Worm (Caenorhabditis elegans) whole organism, late embryonic: ENCODE results near the gene ssna-1.

Source experiments
- F13H6.1 ChIP-seq: sonication (generic microtip); optimal IDR thresholded peaks from 2 replicates; lab custom pipeline; 2016; ENCODE audit warnings: missing genetic modification characterization, missing compliant biosample characterization
- T23F11.4 ChIP-seq: fragments of 200-800 bp; sonication (Bioruptor generic); optimal IDR thresholded peaks from 2 replicates; lab custom pipeline; 2018; ENCODE audit warnings: mild to moderate bottlenecking, missing genetic modification characterization, missing compliant biosample characterization
- Y22D7AL.16 ChIP-seq: sonication (generic microtip); optimal IDR thresholded peaks from 2 replicates; lab custom pipeline; 2016; ENCODE audit warnings: missing genetic modification characterization, missing compliant biosample characterization
- ama-1 ChIP-seq: fragments of 150-350 bp; optimal IDR thresholded peaks from 2 replicates; lab custom pipeline; 2014
- ceh-19 ChIP-seq: fragments of 200-800 bp; sonication (Bioruptor generic); optimal IDR thresholded peaks from 2 replicates; lab custom pipeline; 2018; ENCODE audit warnings: mild to moderate bottlenecking, missing genetic modification characterization, missing compliant biosample characterization
- ceh-2 ChIP-seq: sonication (generic microtip); optimal IDR thresholded peaks from 2 replicates; lab custom pipeline; 2016; ENCODE audit warnings: missing genotype, missing genetic modification characterization, missing compliant biosample characterization
- ceh-30 ChIP-seq: fragments of 150-350 bp; optimal IDR thresholded peaks from 2 replicates; lab custom pipeline; 2014; ENCODE audit warnings: missing biosample characterization, missing genetic modification characterization
- ceh-45 ChIP-seq: fragments of 200-800 bp; sonication (Bioruptor generic); IDR thresholded peaks from 2 replicates; pipeline ENCODE4 v1.3.6; 2022; ENCODE audit warnings: missing genetic modification reagents, missing genetic modification characterization, missing compliant biosample characterization
- ceh-48 ChIP-seq: sonication (generic microtip); optimal IDR thresholded peaks from 2 replicates; lab custom pipeline; 2016; ENCODE audit warnings: missing genetic modification characterization, inconsistent platforms, missing compliant biosample characterization
- che-1 ChIP-seq: sonication (generic microtip); optimal IDR thresholded peaks from 2 replicates; lab custom pipeline; 2016; ENCODE audit warnings: mild to moderate bottlenecking, missing genetic modification characterization, missing compliant biosample characterization
- dve-1 ChIP-seq: sonication (generic microtip); optimal IDR thresholded peaks from 2 replicates; lab custom pipeline; 2017; ENCODE audit warnings: antibody characterized with exemption, mild to moderate bottlenecking, missing genetic modification characterization, missing compliant biosample characterization
- elt-4 ChIP-seq: sonication (generic microtip); optimal IDR thresholded peaks from 2 replicates; lab custom pipeline; 2016; ENCODE audit warnings: missing genetic modification characterization, missing compliant biosample characterization
- gmeb-2 ChIP-seq: sonication (generic microtip); optimal IDR thresholded peaks from 2 replicates; lab custom pipeline; 2016; ENCODE audit warnings: missing genetic modification characterization, inconsistent platforms, missing compliant biosample characterization
- hlh-13 ChIP-seq: fragments of 200-800 bp; sonication (Bioruptor generic); optimal IDR thresholded peaks from 2 replicates; lab custom pipeline; 2018; ENCODE audit warnings: mild to moderate bottlenecking, missing genetic modification characterization, missing compliant biosample characterization
- hlh-15 ChIP-seq: sonication (generic microtip); optimal IDR thresholded peaks from 2 replicates; lab custom pipeline; 2016; ENCODE audit warnings: missing genetic modification characterization, missing compliant biosample characterization
- hlh-30 ChIP-seq: sonication (generic microtip); optimal IDR thresholded peaks from 2 replicates; lab custom pipeline; 2017; ENCODE audit warnings: antibody characterized with exemption, missing genetic modification characterization, missing compliant biosample characterization; ENCODE audit not compliant: insufficient read depth
- hlh-8 ChIP-seq: sonication (generic microtip); optimal IDR thresholded peaks from 2 replicates; lab custom pipeline; 2016; ENCODE audit warnings: missing genotype, missing genetic modification characterization, missing compliant biosample characterization
- lim-6 ChIP-seq: sonication (generic microtip); optimal IDR thresholded peaks from 2 replicates; lab custom pipeline; 2016; ENCODE audit warnings: missing genetic modification characterization, missing compliant biosample characterization
- mec-3 ChIP-seq: sonication (generic microtip); optimal IDR thresholded peaks from 2 replicates; lab custom pipeline; 2016; ENCODE audit warnings: borderline replicate concordance, missing genetic modification characterization, missing compliant biosample characterization
- nfya-1 ChIP-seq: sonication (generic microtip); optimal IDR thresholded peaks from 2 replicates; lab custom pipeline; 2017; ENCODE audit warnings: missing genetic modification characterization, mild to moderate bottlenecking, missing compliant biosample characterization, antibody characterized with exemption, moderate library complexity
- nhr-11 ChIP-seq: fragments of 150-350 bp; optimal IDR thresholded peaks from 2 replicates; lab custom pipeline; 2014; ENCODE audit warnings: missing biosample characterization, missing genetic modification characterization
- nhr-232 ChIP-seq: sonication (generic microtip); optimal IDR thresholded peaks from 2 replicates; lab custom pipeline; 2016; ENCODE audit warnings: missing genetic modification characterization, missing compliant biosample characterization
- npax-4 ChIP-seq: sonication (generic microtip); optimal IDR thresholded peaks from 2 replicates; lab custom pipeline; 2016; ENCODE audit warnings: missing genetic modification characterization, missing compliant biosample characterization
- odd-2 ChIP-seq: sonication (generic microtip); optimal IDR thresholded peaks from 2 replicates; lab custom pipeline; 2017; ENCODE audit warnings: antibody characterized with exemption, mild to moderate bottlenecking, missing genetic modification characterization, missing compliant biosample characterization
- pax-1 ChIP-seq: fragments of 150-350 bp; optimal IDR thresholded peaks from 2 replicates; lab custom pipeline; 2014; ENCODE audit warnings: missing biosample characterization, missing genetic modification characterization
- pha-2 ChIP-seq: sonication (generic microtip); optimal IDR thresholded peaks from 2 replicates; lab custom pipeline; 2017; ENCODE audit warnings: mild to moderate bottlenecking, missing genetic modification characterization, missing compliant biosample characterization
- pha-4 ChIP-seq: fragments of 150-350 bp; optimal IDR thresholded peaks from 2 replicates; lab custom pipeline; 2018; ENCODE audit warnings: missing biosample characterization, missing genetic modification reagents, missing genetic modification characterization
- pqm-1 ChIP-seq: sonication (generic microtip); optimal IDR thresholded peaks from 2 replicates; lab custom pipeline; 2016; ENCODE audit warnings: missing genetic modification characterization, missing compliant biosample characterization
- ref-2 ChIP-seq: sonication (generic microtip); optimal IDR thresholded peaks from 2 replicates; lab custom pipeline; 2016; ENCODE audit warnings: missing genetic modification characterization, missing compliant biosample characterization
- rnt-1 ChIP-seq: sonication (generic microtip); optimal IDR thresholded peaks from 2 replicates; lab custom pipeline; 2016; ENCODE audit warnings: missing genetic modification characterization, missing compliant biosample characterization
- sdc-2 ChIP-seq: sonication (generic microtip); optimal IDR thresholded peaks from 2 replicates; lab custom pipeline; 2016; ENCODE audit warnings: missing genotype, missing genetic modification characterization, missing compliant biosample characterization
- sox-2 ChIP-seq: fragments of 200-800 bp; sonication (Bioruptor generic); IDR thresholded peaks from 2 replicates; pipeline ENCODE4 v1.3.6; 2022; ENCODE audit warnings: missing genetic modification reagents, missing genetic modification characterization, missing compliant biosample characterization
- tbx-7 ChIP-seq: sonication (generic microtip); optimal IDR thresholded peaks from 2 replicates; lab custom pipeline; 2016; ENCODE audit warnings: missing genotype, missing genetic modification characterization, missing compliant biosample characterization
- unc-3 ChIP-seq, 2 experiments: fragments of 200-800 bp in 1 of 2; sonication (Bioruptor generic) in 1 of 2; sonication (generic microtip) in 1 of 2; conservative IDR thresholded peaks in 1 of 2; optimal IDR thresholded peaks in 1 of 2; 2 replicates each; pipeline versions ENCODE4 v1.3.6 to Lab custom; 2016 to 2022; ENCODE audit warnings: missing compliant biosample characterization in 2 of 2, missing genetic modification characterization in 2 of 2, missing genetic modification reagents in 1 of 2
- unc-55 ChIP-seq: sonication (generic microtip); optimal IDR thresholded peaks from 2 replicates; lab custom pipeline; 2017; ENCODE audit warnings: missing biosample characterization, missing genetic modification reagents, missing genetic modification characterization
- zip-5 ChIP-seq: sonication (generic microtip); optimal IDR thresholded peaks from 2 replicates; lab custom pipeline; 2016; ENCODE audit warnings: missing genetic modification characterization, missing compliant biosample characterization

Gene ssna-1

ce11 chrIV:425546-425945 lies 37.7 kb downstream of the ssna-1 start:
- no peak for TF ChIP-seq T23F11.4
- TF ChIP-seq ceh-45, result no peak
- no peak for TF ChIP-seq mec-3 (tag; lab: Kevin White, UChicago)
- TF ChIP-seq nhr-232 (tag; lab: Kevin White, UChicago), result no peak
- TF ChIP-seq ceh-2 (tag; lab: Kevin White, UChicago), result no peak
- no peak for TF ChIP-seq ceh-30 (tag; lab: Kevin White, UChicago)
- no peak for TF ChIP-seq hlh-30 (tag; lab: Kevin White, UChicago)
- TF ChIP-seq hlh-8 (tag; lab: Kevin White, UChicago), result no peak
- peak; percentile 11 for TF ChIP-seq nfya-1 (tag; lab: Kevin White, UChicago)
- peak; percentile 56 for TF ChIP-seq ceh-48 (tag; lab: Kevin White, UChicago)
- TF ChIP-seq dve-1 (tag; lab: Kevin White, UChicago), result no peak

DNA sequence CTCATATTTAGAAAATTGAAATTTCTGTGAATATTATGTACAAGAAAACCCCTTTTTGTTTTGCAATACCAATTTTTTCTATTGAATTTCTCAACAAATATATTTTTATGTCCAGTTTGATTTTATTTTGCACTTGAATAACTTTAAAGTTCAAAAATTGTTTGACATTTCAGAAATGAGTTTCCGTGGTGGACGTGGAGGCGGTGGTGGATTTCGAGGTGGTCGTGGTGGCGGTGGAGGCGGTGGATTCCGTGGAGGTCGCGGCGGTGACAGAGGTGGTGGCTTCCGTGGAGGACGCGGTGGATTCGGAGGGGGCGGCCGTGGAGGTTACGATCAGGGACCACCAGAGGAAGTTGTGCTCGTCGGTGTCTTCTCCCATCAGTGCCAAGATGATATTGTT lies 38.1 kb downstream of the ssna-1 start, which contains the start of gene garr-1:
Gene garr-1, plus strand, starts transcription at position 174 of the 400 bp plus-strand sequence.
- TF ChIP-seq hlh-15, result no peak
- no peak for TF ChIP-seq ceh-30 (tag; lab: Kevin White, UChicago)
- no peak for TF ChIP-seq hlh-13 (GFP tag; lab: Kevin White, UChicago)
- no peak for TF ChIP-seq pha-2 (tag; lab: Kevin White, UChicago)
- TF ChIP-seq dve-1 (tag; lab: Kevin White, UChicago), result no peak
- TF ChIP-seq F13H6.1 (tag; lab: Kevin White, UChicago), result no peak
- TF ChIP-seq unc-55, result no peak
- TF ChIP-seq che-1 (tag; lab: Kevin White, UChicago), result no peak
- no peak for TF ChIP-seq sdc-2 (tag; lab: Kevin White, UChicago)
- no peak for TF ChIP-seq elt-4 (tag; lab: Kevin White, UChicago)
- TF ChIP-seq sox-2 (GFP tag; lab: Robert Waterston, UW), result no peak
- TF ChIP-seq ceh-19 (GFP tag; lab: Kevin White, UChicago), result no peak
- TF ChIP-seq unc-3 (GFP tag; conservative IDR thresholded peaks at IDR 0.05; lab: Robert Waterston, UW), result no peak
- TF ChIP-seq unc-3 (tag; optimal IDR thresholded peaks at IDR 0.05; lab: Kevin White, UChicago), result no peak
- TF ChIP-seq Y22D7AL.16 (tag; lab: Kevin White, UChicago), result no peak
- TF ChIP-seq pax-1 (tag; lab: Kevin White, UChicago), result no peak
- TF ChIP-seq pqm-1 (tag; lab: Kevin White, UChicago), result no peak
- no peak for TF ChIP-seq tbx-7 (tag; lab: Kevin White, UChicago)
- no peak for TF ChIP-seq nhr-11 (tag; lab: Kevin White, UChicago)
- no peak for TF ChIP-seq ceh-45

- TF ChIP-seq ama-1 (lab: Kevin White, UChicago) (no peak), odd-2 (tag; lab: Kevin White, UChicago) (no peak), nhr-11 (tag; lab: Kevin White, UChicago) (no peak), zip-5 (tag; lab: Kevin White, UChicago) (no peak), gmeb-2 (tag; lab: Kevin White, UChicago) (no peak), lim-6 (tag; lab: Kevin White, UChicago) (no peak), ref-2 (tag; lab: Kevin White, UChicago) (no peak), nfya-1 (tag; lab: Kevin White, UChicago) (no peak), ceh-45 (no peak), F13H6.1 (tag; lab: Kevin White, UChicago) (no peak)
Observed at ce11 chrIV:426597-426996, 38.7 kb downstream of the ssna-1 start.

ce11 chrIV:427100-427908 lies 39.4 kb downstream of the ssna-1 start:
- TF ChIP-seq ama-1 (lab: Kevin White, UChicago), result no peak
- no peak for TF ChIP-seq pha-4 (tag; lab: Kevin White, UChicago)
- TF ChIP-seq sox-2 (GFP tag; lab: Robert Waterston, UW), result no peak
- no peak for TF ChIP-seq npax-4 (tag; lab: Kevin White, UChicago)
- no peak for TF ChIP-seq unc-3 (GFP tag; conservative IDR thresholded peaks at IDR 0.05; lab: Robert Waterston, UW)
- TF ChIP-seq unc-3 (tag; optimal IDR thresholded peaks at IDR 0.05; lab: Kevin White, UChicago), result no peak
- TF ChIP-seq tbx-7 (tag; lab: Kevin White, UChicago), result no peak
- no peak for TF ChIP-seq rnt-1 (tag; lab: Kevin White, UChicago)
